Fruit fly (Drosophila melanogaster) whole organism, embryonic: ENCODE measurements around the gene Atg12.

ENCODE experiments used
- CG10462 ChIP-seq: fragments of 200-800 bp; sonication (Bioruptor generic); optimal IDR thresholded peaks from 2 replicates; lab custom pipeline; 2016; ENCODE audit warnings: missing biosample characterization, missing genetic modification characterization
- CG11093 ChIP-seq: fragments of 200-800 bp; sonication (Bioruptor generic); IDR thresholded peaks from 3 replicates; pipeline ENCODE4 v1.3.6; 2022; ENCODE audit warnings: missing biosample characterization, missing genetic modification characterization
- CG12236 ChIP-seq: fragments of 200-800 bp; sonication (Bioruptor generic); optimal IDR thresholded peaks from 2 replicates; lab custom pipeline; 2016; ENCODE audit warnings: missing biosample characterization, missing genetic modification characterization
- CG12659 ChIP-seq: fragments of 200-800 bp; sonication (Bioruptor generic); optimal IDR thresholded peaks from 3 replicates; lab custom pipeline; 2017; ENCODE audit warnings: mild to moderate bottlenecking, missing biosample characterization, missing genetic modification reagents, missing genetic modification characterization
- CG12744 ChIP-seq: fragments of 200-800 bp; sonication (Bioruptor generic); optimal IDR thresholded peaks from 2 replicates; lab custom pipeline; 2016; ENCODE audit warnings: missing biosample characterization, missing genetic modification characterization
- CG12769 ChIP-seq: fragments of 200-800 bp; sonication (Bioruptor generic); optimal IDR thresholded peaks from 2 replicates; lab custom pipeline; 2019; ENCODE audit warnings: missing biosample characterization, mild to moderate bottlenecking, missing genetic modification characterization, moderate library complexity
- CG13287 ChIP-seq: fragments of 200-800 bp; sonication (Bioruptor generic); IDR thresholded peaks from 2 replicates; pipeline ENCODE4 v1.3.6; 2022; ENCODE audit warnings: missing biosample characterization, missing genetic modification characterization; ENCODE audit not compliant: partially characterized antibody
- CG14441 ChIP-seq: fragments of 200-800 bp; sonication (Bioruptor generic); IDR thresholded peaks from 2 replicates; pipeline ENCODE4 v1.3.6; 2022; ENCODE audit warnings: missing biosample characterization, missing genetic modification characterization
- CG15011 ChIP-seq: fragments of 200-800 bp; sonication (Bioruptor generic); optimal IDR thresholded peaks from 3 replicates; lab custom pipeline; 2018; ENCODE audit warnings: missing biosample characterization, mild to moderate bottlenecking, missing genetic modification characterization
- CG15073 ChIP-seq: fragments of 200-800 bp; sonication (Bioruptor generic); optimal IDR thresholded peaks from 2 replicates; lab custom pipeline; 2016; ENCODE audit warnings: missing biosample characterization, missing genetic modification characterization
- CG15514 ChIP-seq: fragments of 200-800 bp; sonication (Bioruptor generic); optimal IDR thresholded peaks from 3 replicates; lab custom pipeline; 2017; ENCODE audit warnings: missing biosample characterization, missing genetic modification characterization, mild to moderate bottlenecking, moderate library complexity, missing genetic modification reagents
- CG16779 ChIP-seq: fragments of 200-800 bp; sonication (Bioruptor generic); IDR thresholded peaks from 2 replicates; pipeline ENCODE4 v1.3.6; 2022; ENCODE audit warnings: missing biosample characterization, missing genetic modification characterization
- CG16815 ChIP-seq: fragments of 200-800 bp; sonication (Bioruptor generic); optimal IDR thresholded peaks from 3 replicates; lab custom pipeline; 2017; ENCODE audit warnings: missing biosample characterization, mild to moderate bottlenecking, missing genetic modification characterization
- CG17829 ChIP-seq: fragments of 200-800 bp; optimal IDR thresholded peaks from 2 replicates; lab custom pipeline; 2019; ENCODE audit warnings: missing biosample characterization, mild to moderate bottlenecking, missing genetic modification characterization, moderate library complexity
- CG1792 ChIP-seq: fragments of 200-800 bp; sonication (Bioruptor generic); optimal IDR thresholded peaks from 2 replicates; lab custom pipeline; 2016; ENCODE audit warnings: missing biosample characterization, missing genetic modification characterization
- CG18599 ChIP-seq: fragments of 200-800 bp; sonication (Bioruptor generic); optimal IDR thresholded peaks from 3 replicates; lab custom pipeline; 2017; ENCODE audit warnings: missing biosample characterization, missing genetic modification characterization, mild to moderate bottlenecking, moderate library complexity, missing genetic modification reagents
- CG2129 ChIP-seq: fragments of 200-800 bp; sonication (Bioruptor generic); IDR thresholded peaks from 2 replicates; pipeline ENCODE4 v1.3.6; 2022; ENCODE audit warnings: missing biosample characterization, missing genetic modification characterization; ENCODE audit not compliant: partially characterized antibody
- CG2202 ChIP-seq: fragments of 200-800 bp; sonication (Bioruptor generic); optimal IDR thresholded peaks from 2 replicates; lab custom pipeline; 2018; ENCODE audit warnings: missing biosample characterization, mild to moderate bottlenecking, missing genetic modification characterization
- CG4707 ChIP-seq: fragments of 200-800 bp; sonication (Bioruptor generic); optimal IDR thresholded peaks from 2 replicates; lab custom pipeline; 2018; ENCODE audit warnings: missing biosample characterization, mild to moderate bottlenecking, missing genetic modification characterization, moderate library complexity
- CG5180 ChIP-seq: fragments of 200-800 bp; sonication (Bioruptor generic); optimal IDR thresholded peaks from 3 replicates; lab custom pipeline; 2017; ENCODE audit warnings: missing biosample characterization, missing genetic modification characterization, mild to moderate bottlenecking, moderate library complexity, missing genetic modification reagents
- CG6254 ChIP-seq: fragments of 200-800 bp; sonication (Bioruptor generic); optimal IDR thresholded peaks from 3 replicates; lab custom pipeline; 2017; ENCODE audit warnings: mild to moderate bottlenecking, missing biosample characterization, missing genetic modification reagents, missing genetic modification characterization
- CG8388 ChIP-seq: fragments of 200-800 bp; sonication (Bioruptor generic); optimal IDR thresholded peaks from 2 replicates; lab custom pipeline; 2019; ENCODE audit warnings: missing biosample characterization, mild to moderate bottlenecking, missing genetic modification characterization, moderate library complexity
- Fer2 ChIP-seq: fragments of 200-800 bp; sonication (Bioruptor generic); optimal IDR thresholded peaks from 2 replicates; lab custom pipeline; 2018; ENCODE audit warnings: missing biosample characterization, mild to moderate bottlenecking, missing genetic modification characterization, moderate library complexity
- HmgD ChIP-seq: fragments of 200-800 bp; sonication (Bioruptor generic); optimal IDR thresholded peaks from 3 replicates; lab custom pipeline; 2016; ENCODE audit warnings: missing biosample characterization, missing genetic modification characterization
- Meics ChIP-seq: fragments of 200-800 bp; sonication (Bioruptor generic); optimal IDR thresholded peaks from 2 replicates; lab custom pipeline; 2017; ENCODE audit warnings: missing biosample characterization, mild to moderate bottlenecking, missing genetic modification characterization
- Oli ChIP-seq: fragments of 200-800 bp; sonication (Bioruptor generic); optimal IDR thresholded peaks from 2 replicates; lab custom pipeline; 2018; ENCODE audit warnings: missing biosample characterization, mild to moderate bottlenecking, missing genetic modification characterization, moderate library complexity
- Poxn ChIP-seq: fragments of 200-800 bp; sonication (Bioruptor generic); IDR thresholded peaks from 2 replicates; pipeline ENCODE4 v1.3.6; 2022; ENCODE audit warnings: missing biosample characterization, missing genetic modification characterization
- Scr ChIP-seq: fragments of 200-800 bp; sonication (Bioruptor generic); IDR thresholded peaks from 2 replicates; pipeline ENCODE4 v1.3.6; 2022; ENCODE audit warnings: missing biosample characterization, missing genetic modification characterization; ENCODE audit not compliant: partially characterized antibody
- Vsx1 ChIP-seq: fragments of 200-800 bp; sonication (Bioruptor generic); optimal IDR thresholded peaks from 2 replicates; lab custom pipeline; 2017; ENCODE audit warnings: missing biosample characterization, mild to moderate bottlenecking, missing genetic modification characterization, missing genetic modification reagents
- aop ChIP-seq: fragments of 200-800 bp; sonication (Bioruptor generic); IDR thresholded peaks from 2 replicates; pipeline ENCODE4 v1.3.6; 2022; ENCODE audit warnings: missing biosample characterization, missing genetic modification characterization
- ase ChIP-seq: fragments of 200-800 bp; sonication (Bioruptor generic); IDR thresholded peaks from 3 replicates; pipeline ENCODE4 v1.3.6; 2022; ENCODE audit warnings: missing biosample characterization, missing genetic modification characterization
- bigmax ChIP-seq: fragments of 200-800 bp; sonication (Bioruptor generic); optimal IDR thresholded peaks from 2 replicates; lab custom pipeline; 2018; ENCODE audit warnings: missing biosample characterization, mild to moderate bottlenecking, missing genetic modification characterization
- cad ChIP-seq: fragments of >200 bp; optimal IDR thresholded peaks from 2 replicates; lab custom pipeline; 2017; ENCODE audit warnings: missing biosample characterization, missing genetic modification characterization
- cg ChIP-seq: fragments of 200-800 bp; sonication (Bioruptor generic); optimal IDR thresholded peaks from 3 replicates; lab custom pipeline; 2019; ENCODE audit warnings: missing biosample characterization, mild to moderate bottlenecking, missing genetic modification characterization, moderate library complexity
- chm ChIP-seq: fragments of 200-800 bp; sonication (Bioruptor generic); IDR thresholded peaks from 2 replicates; pipeline ENCODE4 v1.3.6; 2022; ENCODE audit warnings: missing biosample characterization, missing genetic modification characterization
- crol ChIP-seq: fragments of 200-800 bp; sonication (Bioruptor generic); IDR thresholded peaks from 2 replicates; pipeline ENCODE4 v1.3.6; 2022; ENCODE audit warnings: missing biosample characterization, missing genetic modification characterization
- dpn ChIP-seq, 2 experiments: fragments of 200-800 bp; sonication (Bioruptor generic); optimal IDR thresholded peaks; 3 replicates each; lab custom pipeline; 2016; ENCODE audit warnings: missing biosample characterization in 2 of 2, missing genetic modification characterization in 2 of 2
- fd96Cb ChIP-seq: fragments of 200-800 bp; sonication (Bioruptor generic); optimal IDR thresholded peaks from 2 replicates; lab custom pipeline; 2018; ENCODE audit warnings: missing biosample characterization, mild to moderate bottlenecking, missing genetic modification characterization, moderate library complexity
- gsb ChIP-seq: fragments of 200-800 bp; sonication (Bioruptor generic); IDR thresholded peaks from 2 replicates; pipeline ENCODE4 v1.3.6; 2022; ENCODE audit warnings: missing biosample characterization, missing genetic modification characterization
- gt ChIP-seq: fragments of 200-800 bp; sonication (Bioruptor generic); IDR thresholded peaks from 2 replicates; pipeline ENCODE4 v1.3.6; 2022; ENCODE audit warnings: missing biosample characterization, missing genetic modification characterization
- her ChIP-seq: fragments of 200-800 bp; sonication (Bioruptor generic); optimal IDR thresholded peaks from 2 replicates; lab custom pipeline; 2016; ENCODE audit warnings: missing biosample characterization, missing genetic modification characterization
- hth ChIP-seq: fragments of >200 bp; optimal IDR thresholded peaks from 2 replicates; lab custom pipeline; 2017; ENCODE audit warnings: inconsistent platforms
- kay ChIP-seq: fragments of 200-800 bp; sonication (Bioruptor generic); optimal IDR thresholded peaks from 2 replicates; lab custom pipeline; 2016; ENCODE audit warnings: missing biosample characterization, missing genetic modification characterization
- maf-S ChIP-seq: fragments of 200-800 bp; sonication (Bioruptor generic); optimal IDR thresholded peaks from 2 replicates; lab custom pipeline; 2016; ENCODE audit warnings: missing biosample characterization, missing genetic modification characterization
- ranshi ChIP-seq: fragments of 200-800 bp; sonication (Bioruptor generic); IDR thresholded peaks from 2 replicates; pipeline ENCODE4 v1.3.6; 2022; ENCODE audit warnings: missing biosample characterization, missing genetic modification characterization
- shn ChIP-seq: fragments of 200-800 bp; sonication (Bioruptor generic); optimal IDR thresholded peaks from 3 replicates; lab custom pipeline; 2016; ENCODE audit warnings: missing biosample characterization, missing genetic modification characterization
- sr ChIP-seq: fragments of 200-800 bp; sonication (Bioruptor generic); IDR thresholded peaks from 3 replicates; pipeline ENCODE4 v1.3.6; 2022; ENCODE audit warnings: missing biosample characterization, missing genetic modification characterization
- toy ChIP-seq: fragments of 200-800 bp; sonication (Bioruptor generic); IDR thresholded peaks from 2 replicates; pipeline ENCODE4 v1.3.6; 2022; ENCODE audit warnings: missing biosample characterization, missing genetic modification characterization
- wor ChIP-seq: fragments of 200-800 bp; sonication (Bioruptor generic); IDR thresholded peaks from 2 replicates; pipeline ENCODE4 v1.3.6; 2022; ENCODE audit warnings: missing biosample characterization, missing genetic modification characterization

The Atg12 gene

dm6 chr3L:12090898-12091685, 45.7 kb upstream of the Atg12 start (continued):
- TF ChIP-seq maf-S (GFP tag; lab: Kevin White, UChicago) (peak; percentile 8), gt (no peak), CG12769 (tag; lab: Kevin White, UChicago) (peak; percentile 68), CG16779 (peak; percentile 21; the same call in 1 of the 2 replicates), CG18599 (GFP tag; lab: Kevin White, UChicago) (peak; percentile 71), CG5180 (GFP tag; lab: Kevin White, UChicago) (peak; percentile 59), CG8388 (GFP tag; lab: Kevin White, UChicago) (peak; percentile 2), CG14441 (GFP tag; lab: Robert Waterston, UW) (peak; percentile 76), Vsx1 (GFP tag; lab: Kevin White, UChicago) (no peak), Meics (GFP tag; lab: Kevin White, UChicago) (peak; percentile 89), crol (GFP tag; lab: Robert Waterston, UW) (no peak), shn (no peak), CG4707 (GFP tag; lab: Kevin White, UChicago) (no peak), HmgD (no peak), toy (GFP tag; lab: Robert Waterston, UW) (no peak), CG1792 (GFP tag; lab: Kevin White, UChicago) (peak; percentile 59), CG13287 (no peak), CG16815 (GFP tag; lab: Kevin White, UChicago) (peak; percentile 7), Scr (GFP tag; lab: Robert Waterston, UW) (no peak), CG11093 (GFP tag; lab: Robert Waterston, UW) (peak; percentile 62), chm (GFP tag; lab: Robert Waterston, UW) (no peak), Fer2 (tag; lab: Kevin White, UChicago) (no peak), cad (GFP tag; lab: Kevin White, UChicago) (no peak), aop (GFP tag; lab: Robert Waterston, UW) (peak; percentile 38; the same call in 1 of the 2 replicates), gsb (GFP tag; lab: Robert Waterston, UW) (peak; percentile 15; the same call in 1 of the 2 replicates), CG12659 (peak; percentile 69), bigmax (GFP tag; lab: Kevin White, UChicago) (no peak), wor (no peak), ranshi (GFP tag; lab: Robert Waterston, UW) (no peak; the same call in 1 of the 2 replicates), CG6254 (GFP tag; lab: Kevin White, UChicago) (no peak), sr (GFP tag; lab: Robert Waterston, UW) (no peak), CG10462 (GFP tag; lab: Kevin White, UChicago) (no peak), cg (GFP tag; lab: Kevin White, UChicago) (no peak), CG15514 (peak; percentile 43), hth (lab: Kevin White, UChicago) (no peak), ase (no peak), CG2129 (no peak), CG15011 (peak; percentile 39), CG12236 (no peak), CG2202 (tag; lab: Kevin White, UChicago) (no peak), fd96Cb (peak; percentile 32), CG12744 (peak; percentile 26), CG17829 (tag; lab: Kevin White, UChicago) (peak; percentile 38), dpn (GFP tag; optimal IDR thresholded peaks at IDR 0.05; lab: Kevin White, UChicago) (peak; percentile 47 to 69), kay (GFP tag; lab: Kevin White, UChicago) (peak; percentile 44), CG15073 (GFP tag; lab: Kevin White, UChicago) (no peak), Oli (peak; percentile 74), Poxn (GFP tag; lab: Robert Waterston, UW) (no peak; the same call in 1 of the 2 replicates), her (GFP tag; lab: Kevin White, UChicago) (no peak)
